Fruit fly (Drosophila melanogaster): ENCODE results near the gene CG15535.
A peak's percentile ranks its signal among the peaks of the same experiment; 100 is the strongest.

DNA sequence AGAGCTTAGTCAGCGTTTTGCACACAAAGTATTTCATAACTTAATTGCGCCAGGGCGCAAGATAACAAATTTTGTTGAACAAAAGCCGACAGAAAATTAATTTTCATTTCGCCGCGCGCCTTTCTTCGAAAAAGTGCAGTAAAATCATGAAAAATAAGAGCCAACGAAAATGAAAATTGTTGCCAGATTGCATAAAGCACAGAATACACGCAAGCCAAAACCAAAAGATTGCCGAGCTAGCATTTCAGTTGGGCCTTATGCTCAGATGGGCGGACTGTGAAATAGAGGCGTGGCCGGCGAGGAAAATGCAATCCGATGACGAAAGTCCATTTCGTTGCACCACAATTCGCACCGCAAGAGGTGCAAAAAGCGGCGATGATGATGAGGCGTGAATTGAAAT lies 47.0 kb upstream of the CG15535 start:
- TF ChIP-seq pad (GFP tag; optimal IDR thresholded peaks at IDR 0.05), result no peak
- no peak for TF ChIP-seq Crg-1 (GFP tag; optimal IDR thresholded peaks at IDR 0.05)
- no peak for TF ChIP-seq CG5204 (GFP tag; optimal IDR thresholded peaks at IDR 0.05)
- no peak for TF ChIP-seq CG33017 (tag; optimal IDR thresholded peaks at IDR 0.05)
- TF ChIP-seq tj (GFP tag; optimal IDR thresholded peaks at IDR 0.05), result peak; percentile 99
- TF ChIP-seq ovo (GFP tag; optimal IDR thresholded peaks at IDR 0.05), result no peak
- TF ChIP-seq Mnt (GFP tag; optimal IDR thresholded peaks at IDR 0.05), result no peak
- TF ChIP-seq kay (GFP tag; ENCODE audit: borderline replicate concordance), result no peak
- no peak for TF ChIP-seq CG12768 (GFP tag; optimal IDR thresholded peaks at IDR 0.05)
- TF ChIP-seq CG7045 (GFP tag; optimal IDR thresholded peaks at IDR 0.05), result no peak
- no peak for TF ChIP-seq bab1 (GFP tag; optimal IDR thresholded peaks at IDR 0.05)
- no peak for TF ChIP-seq toe (GFP tag; optimal IDR thresholded peaks at IDR 0.05)
- TF ChIP-seq cnc (optimal IDR thresholded peaks at IDR 0.05), result no peak
- TF ChIP-seq CG1620 (GFP tag; optimal IDR thresholded peaks at IDR 0.05), result no peak

Data from whole organism, adult.